Fruit fly (Drosophila melanogaster) whole organism, larva: ENCODE results near the gene Plp.

Experiments
- noc ChIP-seq: fragments of 200-800 bp; sonication (Bioruptor generic); optimal IDR thresholded peaks from 3 replicates; lab custom pipeline; 2019; ENCODE audit warnings: missing biosample characterization, mild to moderate bottlenecking, missing genetic modification characterization, moderate library complexity

Gene Plp

dm6 chr3L:15054035-15054434 lies 40.5 kb downstream of the Plp start, which contains the start of gene CG18649:
TSS of gene CG18649 (minus strand) at chr3L:15054135.
- no peak for TF ChIP-seq noc (tag; lab: Kevin White, UChicago)

DNA sequence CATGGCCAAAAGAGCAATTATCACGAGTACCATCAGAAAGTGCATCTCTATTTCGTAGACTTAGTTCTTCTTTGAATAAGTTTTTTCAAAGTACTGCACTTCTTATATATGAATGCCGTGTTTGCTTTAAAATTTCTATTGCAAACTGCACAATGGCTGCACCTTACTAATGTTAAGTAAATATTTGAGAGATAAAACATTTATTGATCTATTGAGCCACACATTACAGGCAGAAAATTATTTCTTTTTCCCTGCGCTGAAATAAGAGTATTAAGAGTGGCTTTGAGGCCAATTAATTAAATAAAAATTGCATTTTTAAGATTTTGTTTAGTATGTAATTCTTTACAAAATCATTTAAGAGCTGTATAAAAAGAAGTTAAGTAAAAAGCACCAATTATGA lies 41.3 kb downstream of the Plp start, which contains the start of gene CG43680:
TSS of gene CG43680 (minus strand) at position 101 of the 400 bp plus-strand sequence.
- no peak for TF ChIP-seq noc (tag; lab: Kevin White, UChicago)

DNA sequence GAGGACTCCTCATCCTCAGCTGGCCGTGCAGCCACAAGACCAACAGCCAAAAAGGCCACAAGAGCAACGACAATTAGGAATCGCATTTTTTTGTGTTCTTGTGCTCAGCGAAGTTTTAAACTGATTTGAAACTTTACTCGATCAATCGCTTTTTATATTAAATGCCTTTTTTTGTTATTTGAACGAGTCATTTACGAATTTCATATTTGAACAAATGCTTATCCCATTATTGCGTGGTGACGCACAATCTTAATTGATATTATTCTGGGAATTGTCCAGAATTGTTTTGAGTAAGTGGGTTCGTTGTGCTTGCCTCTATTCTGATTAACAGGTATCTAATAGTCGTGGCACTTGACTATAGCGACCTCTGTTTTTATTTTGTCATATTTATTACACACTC lies 42.1 kb downstream of the Plp start, which contains the start of gene CG13461:
TSS of gene CG13461 (minus strand) at position 101 of the 400 bp plus-strand sequence.
- no peak for TF ChIP-seq noc (tag; lab: Kevin White, UChicago)

DNA sequence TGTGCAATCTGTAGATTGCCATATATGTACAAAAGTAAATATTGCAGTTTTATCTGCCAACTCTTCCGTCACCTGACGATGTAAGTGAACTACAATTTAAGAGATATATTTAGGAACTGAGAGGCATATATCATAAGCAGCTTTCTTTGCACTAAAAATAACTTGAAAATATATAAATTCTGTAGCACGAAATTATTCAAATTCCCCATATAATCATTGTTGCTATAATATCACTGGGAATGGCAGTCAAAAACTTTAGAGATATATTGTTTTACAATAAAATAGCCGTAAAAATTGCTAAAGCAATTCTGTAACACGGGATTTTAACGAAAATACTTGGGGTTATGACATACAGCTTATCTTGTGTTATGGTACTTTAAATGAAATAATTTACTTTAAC lies 43.2 kb downstream of the Plp start, which contains the start of gene CG43679:
TSS of gene CG43679 (minus strand) at position 101 of the 400 bp plus-strand sequence.
- no peak for TF ChIP-seq noc (tag; lab: Kevin White, UChicago)

DNA sequence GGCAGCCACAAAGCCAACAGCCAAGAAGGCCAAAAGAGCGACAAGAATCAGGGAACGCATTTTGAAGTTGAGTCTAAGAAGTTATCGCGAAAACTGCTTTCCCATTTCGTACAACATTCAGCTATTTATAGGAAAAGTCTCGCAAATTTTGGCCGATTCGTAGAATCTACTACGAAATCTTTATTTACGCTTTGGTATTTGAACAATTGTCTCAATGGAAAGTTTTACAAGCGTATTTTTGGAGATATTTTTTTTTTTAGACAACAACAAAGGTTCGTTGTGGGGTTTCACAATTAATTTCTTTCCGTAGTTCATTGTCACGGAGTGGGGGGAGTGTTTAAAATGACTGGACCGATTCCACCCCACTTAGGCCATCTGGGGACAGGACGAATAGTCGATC lies 43.8 kb downstream of the Plp start, which contains the start of gene CG12310:
TSS of gene CG12310 (minus strand) at position 101 of the 400 bp plus-strand sequence.
- TF ChIP-seq noc (tag; lab: Kevin White, UChicago), result no peak

- TF ChIP-seq noc (tag; lab: Kevin White, UChicago), result no peak
Measured at dm6 chr3L:15050109-15050508, 44.4 kb downstream of the Plp start, which contains the start of gene CG18581. TSS of gene CG18581 (minus strand) at chr3L:15050209.

dm6 chr3L:15049395-15049794 lies 45.1 kb downstream of the Plp start, which contains the start of gene CG43678:
TSS of gene CG43678 (minus strand) at chr3L:15049495.
- TF ChIP-seq noc (tag; lab: Kevin White, UChicago), result no peak

DNA sequence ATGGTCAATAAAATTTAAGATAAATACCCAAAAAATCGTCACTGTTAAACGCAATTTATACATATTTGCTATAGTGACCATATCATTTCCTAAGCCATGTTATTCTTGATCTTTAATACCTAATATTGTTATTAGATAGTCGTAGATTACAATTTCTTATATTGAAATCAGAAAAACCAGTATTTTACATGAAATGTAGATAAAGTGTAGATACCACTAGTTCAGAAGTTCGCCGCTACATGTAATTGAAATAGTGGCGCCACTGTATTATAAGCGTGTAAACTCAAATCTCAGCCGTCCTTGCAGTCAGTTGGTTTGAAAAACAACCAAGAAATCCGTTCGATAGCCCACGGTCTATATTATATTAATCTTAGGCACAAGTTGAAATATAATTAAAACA lies 46.4 kb downstream of the Plp start:
- TF ChIP-seq noc (tag; lab: Kevin White, UChicago), result no peak

- no peak for TF ChIP-seq noc (tag; lab: Kevin White, UChicago)
Measured at dm6 chr3L:15047606-15048005, 46.9 kb downstream of the Plp start.

DNA sequence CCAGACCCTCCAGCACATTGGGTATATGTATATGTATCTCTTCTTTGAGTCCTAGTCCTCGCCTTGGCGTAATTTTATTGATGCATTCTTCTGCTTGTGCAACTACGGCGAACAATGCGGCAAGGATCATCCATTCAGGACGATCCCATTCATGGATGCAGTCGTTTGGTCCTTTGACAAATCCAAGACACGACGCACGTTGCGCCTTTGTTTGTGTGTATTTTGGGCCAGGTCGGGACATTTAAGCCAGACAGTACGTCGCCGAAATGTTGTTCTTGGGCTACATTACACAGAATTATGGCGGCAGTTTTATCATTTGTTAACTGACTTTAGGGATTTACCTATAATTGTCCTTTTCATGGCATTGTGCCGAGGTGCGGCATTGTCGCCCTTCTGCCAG lies 49.4 kb downstream of the Plp start:
- TF ChIP-seq noc (tag; lab: Kevin White, UChicago), result no peak

DNA sequence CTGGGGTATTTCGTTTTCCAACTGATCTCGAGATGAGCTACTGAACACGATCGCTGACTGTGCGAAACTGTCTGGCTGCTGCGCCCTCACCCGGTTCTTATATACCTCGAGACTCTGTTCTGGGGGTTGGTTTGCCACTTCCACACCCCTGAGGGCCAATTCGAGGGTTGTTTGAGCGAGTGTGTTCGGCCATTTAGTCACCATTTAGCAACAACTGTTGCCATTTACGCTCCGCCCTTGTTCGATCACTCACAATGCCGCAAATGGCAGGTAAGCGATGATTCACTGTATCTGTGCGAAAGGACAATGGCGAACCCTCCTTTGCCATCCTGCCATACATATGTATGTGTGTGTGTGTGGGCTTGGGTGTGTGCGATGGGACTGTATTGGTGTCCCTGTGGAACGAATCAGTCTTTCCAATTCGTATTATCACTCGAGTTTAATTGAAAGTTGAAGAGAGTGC lies 50.6 kb downstream of the Plp start, which contains the start of gene ind:
TSS of gene ind (minus strand) at position 51 of the 463 bp plus-strand sequence.
- TF ChIP-seq noc (tag; lab: Kevin White, UChicago), result no peak

DNA sequence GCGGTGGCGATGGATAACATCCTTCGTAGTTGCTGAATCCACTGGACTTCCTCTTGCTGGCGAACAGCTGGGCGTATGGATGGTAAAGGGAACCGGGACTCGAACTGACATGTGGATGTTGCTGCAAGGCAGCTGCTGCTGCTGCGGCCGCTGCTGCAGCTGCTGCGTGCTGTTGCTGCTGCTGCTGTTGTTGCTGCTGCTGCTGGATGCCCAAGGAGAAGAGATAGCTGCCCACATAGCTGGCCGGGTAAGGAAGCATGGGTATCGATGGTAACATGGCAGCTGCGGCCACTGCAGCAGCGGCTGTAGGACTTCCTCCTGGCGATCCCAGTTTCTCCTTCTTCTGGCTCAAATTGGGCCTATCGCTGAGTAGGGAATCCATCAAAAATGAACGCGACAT lies 51.1 kb downstream of the Plp start:
- no peak for TF ChIP-seq noc (tag; lab: Kevin White, UChicago)

dm6 chr3L:15042470-15042869 lies 52.1 kb downstream of the Plp start, which contains the start of gene Rpn12R:
TSS of gene Rpn12R (minus strand) at chr3L:15042570.
- TF ChIP-seq noc (tag; lab: Kevin White, UChicago), result no peak

DNA sequence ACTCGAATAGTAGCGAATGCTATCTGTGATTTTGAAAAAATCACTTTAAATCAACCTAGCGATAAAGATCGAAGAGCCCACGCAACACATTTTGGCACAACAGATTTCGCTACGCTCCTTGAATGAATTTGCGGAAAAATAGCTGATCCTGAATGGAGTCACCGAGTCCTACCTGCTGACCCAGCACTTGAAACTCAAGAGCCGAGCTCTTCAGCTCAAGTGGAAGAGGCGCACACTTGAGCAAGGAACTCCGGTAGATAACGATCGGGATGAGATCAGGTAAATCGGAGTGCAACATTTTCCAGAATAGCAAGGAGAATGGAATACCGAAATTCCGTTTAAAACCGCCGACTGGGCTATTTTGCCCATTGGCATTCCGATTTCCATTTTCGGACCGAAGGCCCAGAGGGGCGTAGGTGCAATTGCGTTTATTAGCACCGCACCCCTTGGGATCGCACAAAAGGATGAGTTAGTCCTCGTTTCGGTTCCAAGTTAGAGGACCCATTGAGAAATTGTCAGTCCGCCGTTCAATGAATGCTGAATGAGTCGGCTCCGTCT lies 54.1 kb downstream of the Plp start:
- no peak for TF ChIP-seq noc (tag; lab: Kevin White, UChicago)

DNA sequence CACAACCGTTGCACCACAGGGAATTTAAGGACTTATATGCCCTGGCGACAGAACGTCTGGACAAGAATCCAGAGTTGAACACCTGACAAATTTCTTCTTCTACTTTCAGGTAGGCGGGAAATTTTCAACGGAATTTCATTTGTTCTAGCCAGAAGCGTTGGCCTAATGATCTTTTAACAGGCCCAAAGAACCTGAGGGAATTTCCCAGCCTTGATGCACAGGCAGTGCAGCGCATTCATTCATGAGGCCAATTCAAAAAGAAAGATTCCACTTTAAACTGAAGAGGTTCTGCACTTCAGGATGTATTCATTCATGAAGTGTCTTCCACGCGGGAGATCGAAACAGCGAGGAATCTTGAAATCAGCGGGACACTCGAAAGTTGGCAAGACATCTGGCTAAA lies 55.0 kb downstream of the Plp start:
- TF ChIP-seq noc (tag; lab: Kevin White, UChicago), result no peak

- no peak for TF ChIP-seq noc (tag; lab: Kevin White, UChicago)
Measured at dm6 chr3L:15035585-15035984, 58.9 kb downstream of the Plp start.

- TF ChIP-seq noc (tag; lab: Kevin White, UChicago), result no peak
Measured at dm6 chr3L:15034714-15035076, 59.8 kb downstream of the Plp start.
